Fruit fly (Drosophila melanogaster): ENCODE data around the gene Elo68beta.

Elo68beta gene

dm6 chr3L:11123598-11124284 is 22.2 kb upstream of the Elo68beta start:
- TF ChIP-seq CG8478 (optimal IDR thresholded peaks at IDR 0.05) (no peak), CTCF (optimal IDR thresholded peaks at IDR 0.05) (no peak)

- no peak for TF ChIP-seq CG8478 (optimal IDR thresholded peaks at IDR 0.05)
- TF ChIP-seq CTCF (optimal IDR thresholded peaks at IDR 0.05) = peak; percentile 96
Observed at dm6 chr3L:11123088-11123487, 21.6 kb upstream of the Elo68beta start, which contains the start of the genes Ufd1 and NaPi-III. TSS of gene Ufd1 (minus strand) at chr3L:11123216. TSS of gene NaPi-III (plus strand) at chr3L:11123348.

- TF ChIP-seq CG8478 (optimal IDR thresholded peaks at IDR 0.05) (no peak), CTCF (optimal IDR thresholded peaks at IDR 0.05) (peak; percentile 44 to 51)
Observed at dm6 chr3L:11120419-11120958, 19.0 kb upstream of the Elo68beta start, which contains the start of the genes FoxK and mRpL2. TSS of gene FoxK (minus strand) at chr3L:11120783. TSS of gene mRpL2 (plus strand) at chr3L:11120847.

- TF ChIP-seq CG8478 (optimal IDR thresholded peaks at IDR 0.05) = no peak
- TF ChIP-seq CTCF (optimal IDR thresholded peaks at IDR 0.05) = no peak
Observed at dm6 chr3L:11119901-11120418, 18.5 kb upstream of the Elo68beta start.

- no peak for TF ChIP-seq CG8478 (optimal IDR thresholded peaks at IDR 0.05)
- TF ChIP-seq CTCF (optimal IDR thresholded peaks at IDR 0.05) = no peak
Observed at dm6 chr3L:11119396-11119900, 17.9 kb upstream of the Elo68beta start.

- TF ChIP-seq CTCF (optimal IDR thresholded peaks at IDR 0.05) = no peak
- TF ChIP-seq CG8478 (optimal IDR thresholded peaks at IDR 0.05) = no peak
Observed at dm6 chr3L:11118627-11119395, 17.3 kb upstream of the Elo68beta start.

- TF ChIP-seq CTCF (optimal IDR thresholded peaks at IDR 0.05) = no peak
- no peak for TF ChIP-seq CG8478 (optimal IDR thresholded peaks at IDR 0.05)
Observed at dm6 chr3L:11117733-11118132, 16.2 kb upstream of the Elo68beta start.

dm6 chr3L:11113198-11114197 is 12.0 kb upstream of the Elo68beta start, which contains the start of gene Sod1:
TSS of gene Sod1 (minus strand) at chr3L:11113740.
- TF ChIP-seq CTCF (optimal IDR thresholded peaks at IDR 0.05) = no peak
- no peak for TF ChIP-seq CG8478 (optimal IDR thresholded peaks at IDR 0.05)

- TF ChIP-seq CTCF (optimal IDR thresholded peaks at IDR 0.05) (no peak), CG8478 (optimal IDR thresholded peaks at IDR 0.05) (no peak)
Observed at dm6 chr3L:11112427-11112826, 10.9 kb upstream of the Elo68beta start.

dm6 chr3L:11109454-11109853 is 8.0 kb upstream of the Elo68beta start, which contains the start of the genes CG34012 and emei:
TSS of gene CG34012 (minus strand) at chr3L:11109505.
TSS of gene emei (plus strand) at chr3L:11109690.
- TF ChIP-seq CG8478 (optimal IDR thresholded peaks at IDR 0.05) (no peak), CTCF (optimal IDR thresholded peaks at IDR 0.05) (no peak)

- TF ChIP-seq CG8478 (optimal IDR thresholded peaks at IDR 0.05) (no peak), CTCF (optimal IDR thresholded peaks at IDR 0.05) (no peak)
Observed at dm6 chr3L:11107935-11108334, 6.4 kb upstream of the Elo68beta start, which contains the start of gene CG12522. TSS of gene CG12522 (plus strand) at chr3L:11108235.

- no peak for TF ChIP-seq CG8478 (optimal IDR thresholded peaks at IDR 0.05)
- no peak for TF ChIP-seq CTCF (optimal IDR thresholded peaks at IDR 0.05)
Observed at dm6 chr3L:11107432-11107831, 5.9 kb upstream of the Elo68beta start, which contains the start of gene CG32073. TSS of gene CG32073 (minus strand) at chr3L:11107582.

- TF ChIP-seq CG8478 (optimal IDR thresholded peaks at IDR 0.05) (no peak), CTCF (optimal IDR thresholded peaks at IDR 0.05) (no peak)
Observed at dm6 chr3L:11103773-11104172, 2.3 kb upstream of the Elo68beta start, which contains the start of gene CG32071. TSS of gene CG32071 (minus strand) at chr3L:11103873.

- no peak for TF ChIP-seq CG8478 (optimal IDR thresholded peaks at IDR 0.05)
- TF ChIP-seq CTCF (optimal IDR thresholded peaks at IDR 0.05) = no peak
Observed at dm6 chr3L:11102930-11103329, 1.4 kb upstream of the Elo68beta start, which contains the start of gene Elo68alpha. TSS of gene Elo68alpha (minus strand) at chr3L:11103030.
